Fruit fly (Drosophila melanogaster) whole organism, embryonic: ENCODE data around the gene pkaap.

Source experiments
- Adf1 ChIP-seq: fragments of 200-800 bp; sonication (Bioruptor generic); IDR thresholded peaks from 2 replicates; pipeline ENCODE4 v1.3.6; 2022; ENCODE audit warnings: missing biosample characterization, missing genetic modification characterization
- Aef1 ChIP-seq: fragments of 200-800 bp; sonication (Bioruptor generic); IDR thresholded peaks from 3 replicates; pipeline ENCODE4 v1.3.6; 2022; ENCODE audit warnings: missing biosample characterization, missing genetic modification characterization
- Atf-2 ChIP-seq: fragments of 200-800 bp; sonication (Bioruptor generic); optimal IDR thresholded peaks from 2 replicates; lab custom pipeline; 2016; ENCODE audit warnings: missing biosample characterization, missing genetic modification characterization
- Atf6 ChIP-seq: fragments of 200-800 bp; sonication (Bioruptor generic); IDR thresholded peaks from 2 replicates; pipeline ENCODE4 v1.3.6; 2022; ENCODE audit warnings: missing biosample characterization, missing genetic modification characterization
- Bteb2 ChIP-seq: fragments of 200-800 bp; sonication (Bioruptor generic); optimal IDR thresholded peaks from 2 replicates; lab custom pipeline; 2016; ENCODE audit warnings: missing biosample characterization, missing genetic modification characterization
- CG12104 ChIP-seq: fragments of 200-800 bp; sonication (Bioruptor generic); optimal IDR thresholded peaks from 3 replicates; lab custom pipeline; 2016; ENCODE audit warnings: missing biosample characterization, missing genetic modification characterization
- CG13296 ChIP-seq: fragments of 200-800 bp; sonication (Bioruptor generic); optimal IDR thresholded peaks from 3 replicates; lab custom pipeline; 2018; ENCODE audit warnings: missing biosample characterization, mild to moderate bottlenecking, missing genetic modification characterization
- CG14014 ChIP-seq: fragments of 200-800 bp; sonication (Bioruptor generic); IDR thresholded peaks from 2 replicates; pipeline ENCODE4 v1.3.6; 2022; ENCODE audit warnings: missing biosample characterization, missing genetic modification characterization
- CG14710 ChIP-seq: fragments of 200-800 bp; sonication (Bioruptor generic); optimal IDR thresholded peaks from 3 replicates; lab custom pipeline; 2019; ENCODE audit warnings: missing biosample characterization, mild to moderate bottlenecking, missing genetic modification characterization, moderate library complexity
- CG15601 ChIP-seq: fragments of 200-800 bp; sonication (Bioruptor generic); optimal IDR thresholded peaks from 3 replicates; lab custom pipeline; 2019; ENCODE audit warnings: missing biosample characterization, mild to moderate bottlenecking, missing genetic modification characterization, moderate library complexity
- CG17912 ChIP-seq: fragments of 200-800 bp; sonication (Bioruptor generic); optimal IDR thresholded peaks from 2 replicates; lab custom pipeline; 2018; ENCODE audit warnings: missing biosample characterization, mild to moderate bottlenecking, missing genetic modification characterization
- CG1792 ChIP-seq: fragments of 200-800 bp; sonication (Bioruptor generic); optimal IDR thresholded peaks from 2 replicates; lab custom pipeline; 2016; ENCODE audit warnings: missing biosample characterization, missing genetic modification characterization
- CG2116 ChIP-seq: fragments of 200-800 bp; sonication (Bioruptor generic); optimal IDR thresholded peaks from 3 replicates; lab custom pipeline; 2018; ENCODE audit warnings: missing biosample characterization, mild to moderate bottlenecking, missing genetic modification characterization
- CG2678 ChIP-seq: fragments of 200-800 bp; sonication (Bioruptor generic); optimal IDR thresholded peaks from 3 replicates; lab custom pipeline; 2019; ENCODE audit warnings: missing biosample characterization, mild to moderate bottlenecking, missing genetic modification characterization, moderate library complexity
- CG32767 ChIP-seq: fragments of 200-800 bp; sonication (Bioruptor generic); IDR thresholded peaks from 2 replicates; pipeline ENCODE4 v1.3.6; 2022; ENCODE audit warnings: missing biosample characterization, missing genetic modification characterization
- CG34376 ChIP-seq: fragments of 200-800 bp; sonication (Bioruptor generic); optimal IDR thresholded peaks from 2 replicates; lab custom pipeline; 2018; ENCODE audit warnings: missing biosample characterization, mild to moderate bottlenecking, missing genetic modification characterization
- CG3847 ChIP-seq: fragments of 200-800 bp; sonication (Bioruptor generic); IDR thresholded peaks from 2 replicates; pipeline ENCODE4 v1.3.6; 2022; ENCODE audit warnings: missing biosample characterization, missing genetic modification characterization
- CG4424 ChIP-seq: fragments of 200-800 bp; sonication (Bioruptor generic); optimal IDR thresholded peaks from 3 replicates; lab custom pipeline; 2016; ENCODE audit warnings: missing biosample characterization, missing genetic modification characterization
- CG6683 ChIP-seq: fragments of 200-800 bp; sonication (Bioruptor generic); optimal IDR thresholded peaks from 2 replicates; lab custom pipeline; 2017; ENCODE audit warnings: missing biosample characterization, mild to moderate bottlenecking, missing genetic modification characterization, missing genetic modification reagents
- CG9876 ChIP-seq: fragments of 200-800 bp; sonication (Bioruptor generic); optimal IDR thresholded peaks from 2 replicates; lab custom pipeline; 2016; ENCODE audit warnings: missing biosample characterization, missing genetic modification characterization
- CTCF ChIP-seq: fragments of 200-800 bp; sonication (Bioruptor generic); optimal IDR thresholded peaks from 2 replicates; lab custom pipeline; 2017; ENCODE audit warnings: missing biosample characterization, mild to moderate bottlenecking, missing genetic modification characterization, moderate library complexity
- Deaf1 ChIP-seq: fragments of 200-800 bp; optimal IDR thresholded peaks from 3 replicates; lab custom pipeline; 2019; ENCODE audit warnings: missing biosample characterization, mild to moderate bottlenecking, missing genetic modification characterization, moderate library complexity
- E2f2 ChIP-seq: fragments of 200-800 bp; sonication (Bioruptor generic); IDR thresholded peaks from 2 replicates; pipeline ENCODE4 v1.3.6; 2022; ENCODE audit warnings: missing biosample characterization, missing genetic modification characterization
- Fer2 ChIP-seq: fragments of 200-800 bp; sonication (Bioruptor generic); optimal IDR thresholded peaks from 2 replicates; lab custom pipeline; 2018; ENCODE audit warnings: missing biosample characterization, mild to moderate bottlenecking, missing genetic modification characterization, moderate library complexity
- Gsc ChIP-seq: fragments of 200-800 bp; sonication (Bioruptor generic); IDR thresholded peaks from 2 replicates; pipeline ENCODE4 v1.3.6; 2022; ENCODE audit warnings: missing biosample characterization, missing genetic modification characterization
- HHEX ChIP-seq: fragments of 200-800 bp; sonication (Bioruptor generic); optimal IDR thresholded peaks from 3 replicates; lab custom pipeline; 2017; ENCODE audit warnings: missing biosample characterization, mild to moderate bottlenecking, missing genetic modification characterization, missing genetic modification reagents
- NFAT ChIP-seq: fragments of 200-800 bp; sonication (Bioruptor generic); IDR thresholded peaks from 2 replicates; pipeline ENCODE4 v1.3.6; 2022; ENCODE audit warnings: missing biosample characterization, missing genetic modification characterization
- Opbp ChIP-seq: fragments of 200-800 bp; sonication (Bioruptor generic); IDR thresholded peaks from 3 replicates; pipeline ENCODE4 v1.3.6; 2022; ENCODE audit warnings: missing biosample characterization, missing genetic modification characterization; ENCODE audit not compliant: partially characterized antibody
- Spps ChIP-seq: fragments of 200-800 bp; sonication (Bioruptor generic); optimal IDR thresholded peaks from 2 replicates; lab custom pipeline; 2018; ENCODE audit warnings: missing biosample characterization, mild to moderate bottlenecking, missing genetic modification characterization
- Sry-δ ChIP-seq: fragments of 200-800 bp; sonication (Bioruptor generic); optimal IDR thresholded peaks from 2 replicates; lab custom pipeline; 2016; ENCODE audit warnings: missing biosample characterization, missing genetic modification characterization
- al ChIP-seq: fragments of 200-800 bp; sonication (Bioruptor generic); IDR thresholded peaks from 2 replicates; pipeline ENCODE4 v1.3.6; 2022; ENCODE audit warnings: missing biosample characterization, missing genetic modification characterization
- btn ChIP-seq: fragments of 200-800 bp; sonication (Bioruptor generic); optimal IDR thresholded peaks from 2 replicates; lab custom pipeline; 2016; ENCODE audit warnings: missing biosample characterization, missing genetic modification characterization
- cato ChIP-seq: fragments of 200-800 bp; sonication (Bioruptor generic); optimal IDR thresholded peaks from 2 replicates; lab custom pipeline; 2016; ENCODE audit warnings: missing biosample characterization, missing genetic modification characterization, borderline replicate concordance
- chinmo ChIP-seq: fragments of 200-800 bp; sonication (Bioruptor generic); IDR thresholded peaks from 4 replicates; pipeline ENCODE4 v1.3.6; 2022; ENCODE audit warnings: missing biosample characterization, missing genetic modification characterization; ENCODE audit not compliant: partially characterized antibody
- crc ChIP-seq: fragments of 200-800 bp; sonication (Bioruptor generic); optimal IDR thresholded peaks from 2 replicates; lab custom pipeline; 2016; ENCODE audit warnings: missing biosample characterization, missing genetic modification characterization
- dysf ChIP-seq: fragments of 200-800 bp; sonication (Bioruptor generic); IDR thresholded peaks from 3 replicates; pipeline ENCODE4 v1.3.6; 2022; ENCODE audit warnings: missing biosample characterization, missing genetic modification characterization
- ems ChIP-seq: fragments of 200-800 bp; sonication (Bioruptor generic); optimal IDR thresholded peaks from 3 replicates; lab custom pipeline; 2016; ENCODE audit warnings: missing biosample characterization, missing genetic modification characterization
- ham ChIP-seq: fragments of 200-800 bp; sonication (Bioruptor generic); IDR thresholded peaks from 2 replicates; pipeline ENCODE4 v1.3.6; 2022; ENCODE audit warnings: missing biosample characterization, missing genetic modification characterization
- her ChIP-seq: fragments of 200-800 bp; sonication (Bioruptor generic); optimal IDR thresholded peaks from 2 replicates; lab custom pipeline; 2016; ENCODE audit warnings: missing biosample characterization, missing genetic modification characterization
- ind ChIP-seq: fragments of 200-800 bp; sonication (Bioruptor generic); optimal IDR thresholded peaks from 3 replicates; lab custom pipeline; 2016; ENCODE audit warnings: missing biosample characterization, missing genetic modification characterization
- knrl ChIP-seq: fragments of 200-800 bp; sonication (Bioruptor generic); IDR thresholded peaks from 3 replicates; pipeline ENCODE4 v1.3.6; 2022; ENCODE audit warnings: missing biosample characterization, missing genetic modification characterization; ENCODE audit not compliant: partially characterized antibody
- luna ChIP-seq: fragments of 200-800 bp; sonication (Bioruptor generic); optimal IDR thresholded peaks from 2 replicates; lab custom pipeline; 2016; ENCODE audit warnings: missing biosample characterization, missing genetic modification characterization
- mam ChIP-seq: fragments of 200-800 bp; sonication (Bioruptor generic); optimal IDR thresholded peaks from 3 replicates; lab custom pipeline; 2016; ENCODE audit warnings: missing biosample characterization, missing genetic modification characterization
- oc ChIP-seq: fragments of 200-800 bp; sonication (Bioruptor generic); optimal IDR thresholded peaks from 2 replicates; lab custom pipeline; 2018; ENCODE audit warnings: missing biosample characterization, mild to moderate bottlenecking, missing genetic modification characterization, moderate library complexity
- pita ChIP-seq: fragments of 200-800 bp; sonication (Bioruptor generic); optimal IDR thresholded peaks from 2 replicates; lab custom pipeline; 2017; ENCODE audit warnings: missing biosample characterization, mild to moderate bottlenecking, missing genetic modification characterization
- prd ChIP-seq, 3 experiments: fragments of >200 bp in 2 of 3; fragments of 200-800 bp in 1 of 3; sonication (Bioruptor generic) in 1 of 3; optimal IDR thresholded peaks in 2 of 3; IDR thresholded peaks in 1 of 3; 2 replicates in 2 of 3; 3 replicates in 1 of 3; pipeline versions ENCODE4 v1.3.6 to Lab custom; 2017 to 2022; ENCODE audit warnings: missing biosample characterization in 1 of 3, missing genetic modification characterization in 1 of 3
- slou ChIP-seq: fragments of 200-800 bp; sonication (Bioruptor generic); optimal IDR thresholded peaks from 3 replicates; lab custom pipeline; 2016; ENCODE audit warnings: missing biosample characterization, missing genetic modification characterization
- sr ChIP-seq: fragments of 200-800 bp; sonication (Bioruptor generic); IDR thresholded peaks from 3 replicates; pipeline ENCODE4 v1.3.6; 2022; ENCODE audit warnings: missing biosample characterization, missing genetic modification characterization
- tup ChIP-seq: fragments of 200-800 bp; sonication (Bioruptor generic); optimal IDR thresholded peaks from 2 replicates; lab custom pipeline; 2016; ENCODE audit warnings: missing biosample characterization, mild to moderate bottlenecking, missing genetic modification characterization, moderate library complexity
- tx ChIP-seq: fragments of 200-800 bp; sonication (Bioruptor generic); optimal IDR thresholded peaks from 2 replicates; lab custom pipeline; 2016; ENCODE audit warnings: missing biosample characterization, missing genetic modification characterization
- vnd ChIP-seq: fragments of 200-800 bp; sonication (Bioruptor generic); IDR thresholded peaks from 3 replicates; pipeline ENCODE4 v1.3.6; 2022; ENCODE audit warnings: missing biosample characterization, missing genetic modification characterization; ENCODE audit not compliant: partially characterized antibody

Gene pkaap

DNA sequence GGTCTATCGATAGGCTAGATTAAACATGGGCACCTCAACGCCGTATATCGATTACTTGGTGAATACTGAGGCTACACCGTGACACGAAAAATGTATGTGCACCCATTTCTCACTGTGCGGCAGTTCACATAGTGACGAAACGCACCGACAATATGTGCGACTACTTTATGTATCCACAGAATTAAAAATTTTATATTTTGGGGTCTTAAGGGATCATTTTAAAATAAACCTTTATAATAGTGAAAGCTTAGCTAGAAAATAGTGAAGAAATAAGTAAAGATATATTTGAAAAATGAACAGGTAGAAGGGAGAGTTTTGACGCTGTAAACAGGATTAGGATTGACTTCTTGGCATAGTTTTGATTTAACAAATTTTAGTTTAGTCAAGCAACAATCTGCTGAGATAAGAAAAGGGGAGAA is 41.0 kb downstream of the pkaap start, which contains the start of gene mRpL4 (continued):
- peak; percentile 32 for TF ChIP-seq CG15601 (tag; lab: Kevin White, UChicago)
- TF ChIP-seq CG17912, result no peak
- no peak; the same call in 1 of the 2 replicates for TF ChIP-seq al (GFP tag; lab: Robert Waterston, UW)
- TF ChIP-seq tx (GFP tag; lab: Kevin White, UChicago), result peak; percentile 76
- TF ChIP-seq CG12104 (GFP tag; lab: Kevin White, UChicago), result no peak
- no peak for TF ChIP-seq Deaf1 (tag; lab: Kevin White, UChicago)
- TF ChIP-seq ham, result no peak
- peak; percentile 87 for TF ChIP-seq mam (GFP tag; lab: Kevin White, UChicago)
- TF ChIP-seq CG13296, result peak; percentile 48
- peak; percentile 53; the same call in 1 of the 2 replicates for TF ChIP-seq E2f2
- peak; percentile 87 for TF ChIP-seq Sry-δ
- TF ChIP-seq Fer2 (tag; lab: Kevin White, UChicago), result peak; percentile 13
- TF ChIP-seq CG6683 (GFP tag; lab: Kevin White, UChicago), result no peak
- TF ChIP-seq ind (GFP tag; lab: Kevin White, UChicago), result peak; percentile 75
- peak; percentile 57; the same call in 2 of the 3 replicates for TF ChIP-seq Aef1 (GFP tag; lab: Robert Waterston, UW)
- peak; percentile 81 for TF ChIP-seq CG14710 (tag; lab: Kevin White, UChicago)
- peak; percentile 29 for TF ChIP-seq luna (GFP tag; lab: Kevin White, UChicago)
- peak; percentile 99 for TF ChIP-seq Opbp (GFP tag; lab: Robert Waterston, UW)
- peak; percentile 14 for TF ChIP-seq CTCF (GFP tag; lab: Kevin White, UChicago)
- TF ChIP-seq NFAT (GFP tag; lab: Robert Waterston, UW), result peak; percentile 83
- TF ChIP-seq knrl, result peak; percentile 99
- TF ChIP-seq her, result peak; percentile 66
- TF ChIP-seq CG1792 (GFP tag; lab: Kevin White, UChicago), result no peak
- no peak for TF ChIP-seq CG2678 (tag; lab: Kevin White, UChicago)
- TF ChIP-seq CG2116 (GFP tag; lab: Kevin White, UChicago), result peak; percentile 87
- TF ChIP-seq btn (GFP tag; lab: Kevin White, UChicago), result no peak
- TF ChIP-seq CG14014 (GFP tag; lab: Robert Waterston, UW), result peak; percentile 55
- peak; percentile 66 for TF ChIP-seq CG3847
- TF ChIP-seq prd (optimal IDR thresholded peaks at IDR 0.05; lab: Kevin White, UChicago), result no peak
- peak; percentile 81; the same call in 2 of the 3 replicates for TF ChIP-seq prd (GFP tag; IDR thresholded peaks at IDR 0.05; lab: Robert Waterston, UW)
- TF ChIP-seq ems (GFP tag; lab: Kevin White, UChicago), result peak; percentile 68
- peak; percentile 40 for TF ChIP-seq Atf-2 (GFP tag; lab: Kevin White, UChicago)
- peak; percentile 77 for TF ChIP-seq CG4424 (GFP tag; lab: Kevin White, UChicago)
- TF ChIP-seq chinmo (GFP tag; lab: Robert Waterston, UW), result peak; percentile 98
- TF ChIP-seq oc (tag; lab: Kevin White, UChicago), result peak; percentile 33
- TF ChIP-seq Bteb2 (GFP tag; lab: Kevin White, UChicago), result peak; percentile 59
- TF ChIP-seq vnd (GFP tag; lab: Robert Waterston, UW), result peak; percentile 98
- TF ChIP-seq HHEX (GFP tag; lab: Kevin White, UChicago), result peak; percentile 11
- TF ChIP-seq pita, result no peak
- TF ChIP-seq CG34376, result no peak
- no peak for TF ChIP-seq Gsc (GFP tag; lab: Robert Waterston, UW)
- TF ChIP-seq sr (GFP tag; lab: Robert Waterston, UW), result no peak
- no peak for TF ChIP-seq Adf1 (GFP tag; lab: Robert Waterston, UW)
- TF ChIP-seq CG32767, result peak; percentile 78
- TF ChIP-seq slou (GFP tag; lab: Kevin White, UChicago), result peak; percentile 60
- peak; percentile 74 for TF ChIP-seq CG9876 (GFP tag; lab: Kevin White, UChicago)
- TF ChIP-seq crc (GFP tag; lab: Kevin White, UChicago), result peak; percentile 49
- TF ChIP-seq dysf (GFP tag; lab: Robert Waterston, UW), result no peak; the same call in 2 of the 3 replicates
- peak; percentile 50 for TF ChIP-seq cato (GFP tag; lab: Kevin White, UChicago)
- TF ChIP-seq tup (GFP tag; lab: Kevin White, UChicago), result no peak
- peak; percentile 42; the same call in 1 of the 2 replicates for TF ChIP-seq Atf6
- no peak for TF ChIP-seq Spps (tag; lab: Kevin White, UChicago)
